Fruit fly (Drosophila melanogaster): ENCODE results near the gene CG2129.

CG2129 gene

DNA sequence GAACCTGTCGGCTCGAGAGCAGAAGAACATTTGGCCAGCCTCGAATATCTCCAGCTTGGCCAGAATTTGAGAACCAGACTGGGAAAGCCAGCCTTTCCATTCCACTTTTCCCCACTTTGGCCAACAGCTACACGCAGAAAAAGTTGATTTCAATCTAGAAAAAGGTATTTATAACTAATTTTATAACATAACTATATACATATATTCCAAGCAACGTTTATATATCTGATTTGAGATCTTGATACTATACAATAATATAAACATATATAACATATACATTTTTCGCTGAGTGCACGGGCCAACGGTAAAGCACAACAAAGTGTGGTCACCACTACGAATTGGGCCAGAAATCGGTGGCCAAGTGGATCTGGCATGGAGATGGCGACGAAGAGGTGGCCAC, 17.8 kb downstream of the CG2129 start:
- TF ChIP-seq CG34367 (tag; optimal IDR thresholded peaks at IDR 0.05) (no peak), CG9948 (tag; optimal IDR thresholded peaks at IDR 0.05) (no peak), Pif1B (GFP tag; optimal IDR thresholded peaks at IDR 0.05) (no peak), fd96Ca (GFP tag; IDR thresholded peaks at IDR 0.05) (no peak), CG14655 (GFP tag; optimal IDR thresholded peaks at IDR 0.05) (peak; percentile 73), D1 (tag; optimal IDR thresholded peaks at IDR 0.05) (no peak), CG15710 (tag; optimal IDR thresholded peaks at IDR 0.05) (no peak), CG12605 (GFP tag; IDR thresholded peaks at IDR 0.05) (0 out of 2 replicates have a peak, but pooled peaks have one; percentile 12), CG10348 (GFP tag; IDR thresholded peaks at IDR 0.05) (no peak), CG8159 (tag; optimal IDR thresholded peaks at IDR 0.05) (no peak), Ets98B (GFP tag; IDR thresholded peaks at IDR 0.05) (peak; percentile 25; the same call in 1 of the 2 replicates), EcR (GFP tag; optimal IDR thresholded peaks at IDR 0.05) (no peak), CG8301 (tag; optimal IDR thresholded peaks at IDR 0.05) (peak; percentile 78), CG4496 (GFP tag; IDR thresholded peaks at IDR 0.05) (peak; percentile 69), gl (tag; optimal IDR thresholded peaks at IDR 0.05) (no peak), rn (GFP tag; IDR thresholded peaks at IDR 0.05) (no peak), CG32121 (GFP tag; IDR thresholded peaks at IDR 0.05) (no peak), Snoo (tag; optimal IDR thresholded peaks at IDR 0.05) (no peak)

dm6 chrX:8165608-8166007, 20.0 kb downstream of the CG2129 start, which contains the start of gene Or7a:
Or7a (minus strand) TSS chrX:8165708.
- no peak for TF ChIP-seq CG10348 (GFP tag; IDR thresholded peaks at IDR 0.05)
- no peak for TF ChIP-seq CG15710 (tag; optimal IDR thresholded peaks at IDR 0.05)
- no peak for TF ChIP-seq CG4496 (GFP tag; IDR thresholded peaks at IDR 0.05)
- no peak for TF ChIP-seq CG17806 (tag; optimal IDR thresholded peaks at IDR 0.05)
- no peak for TF ChIP-seq CG34367 (tag; optimal IDR thresholded peaks at IDR 0.05)
- TF ChIP-seq Pif1B (GFP tag; optimal IDR thresholded peaks at IDR 0.05): no peak

DNA sequence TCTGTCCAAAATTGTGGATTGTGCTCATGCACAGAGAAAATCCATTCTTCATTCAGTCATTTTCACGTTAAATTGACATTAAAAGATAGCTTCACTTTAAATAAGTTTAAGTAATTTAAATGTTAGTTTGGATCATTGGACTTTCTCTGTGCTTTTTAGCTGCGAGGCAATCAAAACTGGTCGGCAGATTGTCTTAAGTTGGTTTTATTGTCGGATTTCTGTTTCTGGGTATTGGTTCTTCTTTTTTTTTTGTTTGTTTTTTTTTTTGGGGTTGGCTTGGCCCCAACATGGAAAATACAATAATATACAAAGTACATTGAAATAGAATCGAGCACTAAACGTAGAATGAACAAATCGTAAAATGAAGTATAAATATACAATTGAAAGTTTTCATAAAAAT, 24.5 kb downstream of the CG2129 start, which contains the start of gene CG2278:
TSS of gene CG2278 (minus strand) at position 101 of the 400 bp plus-strand sequence.
- TF ChIP-seq CG13204 (GFP tag; optimal IDR thresholded peaks at IDR 0.05) (no peak), Pif1A (GFP tag; optimal IDR thresholded peaks at IDR 0.05) (no peak), gl (tag; optimal IDR thresholded peaks at IDR 0.05) (no peak), CG15710 (tag; optimal IDR thresholded peaks at IDR 0.05) (no peak), Snoo (tag; optimal IDR thresholded peaks at IDR 0.05) (no peak), CG9948 (tag; optimal IDR thresholded peaks at IDR 0.05) (no peak), CG17806 (tag; optimal IDR thresholded peaks at IDR 0.05) (no peak), CG8301 (tag; optimal IDR thresholded peaks at IDR 0.05) (no peak), D1 (tag; optimal IDR thresholded peaks at IDR 0.05) (no peak), CG10348 (GFP tag; IDR thresholded peaks at IDR 0.05) (no peak), CG8159 (tag; optimal IDR thresholded peaks at IDR 0.05) (no peak), rn (GFP tag; IDR thresholded peaks at IDR 0.05) (no peak), Pif1B (GFP tag; optimal IDR thresholded peaks at IDR 0.05) (no peak), fd96Ca (GFP tag; IDR thresholded peaks at IDR 0.05) (no peak)

dm6 chrX:8176291-8177029, 30.8 kb downstream of the CG2129 start:
- TF ChIP-seq CG14655 (GFP tag; optimal IDR thresholded peaks at IDR 0.05): no peak
- TF ChIP-seq Snoo (tag; optimal IDR thresholded peaks at IDR 0.05): no peak
- no peak for TF ChIP-seq CG32121 (GFP tag; IDR thresholded peaks at IDR 0.05)
- no peak for TF ChIP-seq D1 (tag; optimal IDR thresholded peaks at IDR 0.05)
- no peak for TF ChIP-seq CG17806 (tag; optimal IDR thresholded peaks at IDR 0.05)
- peak; percentile 46 for TF ChIP-seq CG34367 (tag; optimal IDR thresholded peaks at IDR 0.05)
- no peak for TF ChIP-seq CG8301 (tag; optimal IDR thresholded peaks at IDR 0.05)
- TF ChIP-seq CG15710 (tag; optimal IDR thresholded peaks at IDR 0.05): peak; percentile 41
- TF ChIP-seq CG4496 (GFP tag; IDR thresholded peaks at IDR 0.05): peak; percentile 39; the same call in 1 of the 3 replicates
- TF ChIP-seq EcR (GFP tag; optimal IDR thresholded peaks at IDR 0.05): peak; percentile 38
- TF ChIP-seq CG9948 (tag; optimal IDR thresholded peaks at IDR 0.05): peak; percentile 26
- TF ChIP-seq rn (GFP tag; IDR thresholded peaks at IDR 0.05): no peak
- TF ChIP-seq CG13204 (GFP tag; optimal IDR thresholded peaks at IDR 0.05): no peak
- TF ChIP-seq CG12605 (GFP tag; IDR thresholded peaks at IDR 0.05): peak; percentile 14; the same call in 1 of the 2 replicates
- TF ChIP-seq fd96Ca (GFP tag; IDR thresholded peaks at IDR 0.05): no peak
- TF ChIP-seq CG10348 (GFP tag; IDR thresholded peaks at IDR 0.05): no peak
- no peak for TF ChIP-seq Ets98B (GFP tag; IDR thresholded peaks at IDR 0.05)
- TF ChIP-seq Pif1A (GFP tag; optimal IDR thresholded peaks at IDR 0.05): no peak
- TF ChIP-seq CG8159 (tag; optimal IDR thresholded peaks at IDR 0.05): peak; percentile 35
- no peak for TF ChIP-seq Pif1B (GFP tag; optimal IDR thresholded peaks at IDR 0.05)
- peak; percentile 56 for TF ChIP-seq gl (tag; optimal IDR thresholded peaks at IDR 0.05)

- TF ChIP-seq Pif1A (GFP tag; optimal IDR thresholded peaks at IDR 0.05) (no peak), CG9948 (tag; optimal IDR thresholded peaks at IDR 0.05) (no peak), fd96Ca (GFP tag; IDR thresholded peaks at IDR 0.05) (no peak), Pif1B (GFP tag; optimal IDR thresholded peaks at IDR 0.05) (no peak), CG10348 (GFP tag; IDR thresholded peaks at IDR 0.05) (no peak), CG17806 (tag; optimal IDR thresholded peaks at IDR 0.05) (no peak), CG12605 (GFP tag; IDR thresholded peaks at IDR 0.05) (no peak)
These were observed 31.4 kb downstream of the CG2129 start, which contains the start of gene slpr for dm6 chrX:8177030-8177349. slpr (minus strand) TSS chrX:8177185.

dm6 chrX:8177742-8178141, 32.1 kb downstream of the CG2129 start:
- no peak for TF ChIP-seq CG9948 (tag; optimal IDR thresholded peaks at IDR 0.05)
- no peak for TF ChIP-seq rn (GFP tag; IDR thresholded peaks at IDR 0.05)
- TF ChIP-seq CG12605 (GFP tag; IDR thresholded peaks at IDR 0.05): peak; percentile 15; the same call in 1 of the 2 replicates
- TF ChIP-seq CG17806 (tag; optimal IDR thresholded peaks at IDR 0.05): no peak
- no peak for TF ChIP-seq gl (tag; optimal IDR thresholded peaks at IDR 0.05)
- TF ChIP-seq Pif1B (GFP tag; optimal IDR thresholded peaks at IDR 0.05): no peak
- TF ChIP-seq CG13204 (GFP tag; optimal IDR thresholded peaks at IDR 0.05): peak; percentile 85
- TF ChIP-seq fd96Ca (GFP tag; IDR thresholded peaks at IDR 0.05): peak; percentile 11; the same call in 1 of the 3 replicates

Measured in whole organism, pupa.